Worm (Caenorhabditis elegans) whole organism, L4 larva: ENCODE results near the gene rpl-42.

Experiments used
- T20F7.1 ChIP-seq: fragments of 200-800 bp; sonication (Bioruptor generic); optimal IDR thresholded peaks from 2 replicates; lab custom pipeline; 2018; ENCODE audit warnings: mild to moderate bottlenecking, missing genetic modification characterization, missing compliant biosample characterization
- dmd-6 ChIP-seq: fragments of 200-800 bp; sonication (Bioruptor generic); IDR thresholded peaks from 2 replicates; pipeline ENCODE4 v1.3.6; 2022; ENCODE audit warnings: missing genetic modification reagents, missing genetic modification characterization, missing compliant biosample characterization
- dpl-1 ChIP-seq: fragments of 150-350 bp; optimal IDR thresholded peaks from 2 replicates; lab custom pipeline; 2014; ENCODE audit warnings: missing biosample characterization, missing genetic modification reagents, missing genetic modification characterization
- egl-27 ChIP-seq: sonication (generic microtip); optimal IDR thresholded peaks from 3 replicates; lab custom pipeline; 2017; ENCODE audit warnings: missing biosample characterization, missing genetic modification reagents, missing genetic modification characterization
- lim-7 ChIP-seq: fragments of 200-800 bp; sonication (Bioruptor generic); IDR thresholded peaks from 2 replicates; pipeline ENCODE4 v1.3.6; 2022; ENCODE audit warnings: missing genetic modification characterization, missing compliant biosample characterization
- lir-3 ChIP-seq: sonication (generic microtip); optimal IDR thresholded peaks from 2 replicates; lab custom pipeline; 2016; ENCODE audit warnings: mild to moderate bottlenecking, missing genetic modification characterization, missing compliant biosample characterization
- nhr-11 ChIP-seq: fragments of 150-350 bp; optimal IDR thresholded peaks from 2 replicates; lab custom pipeline; 2014; ENCODE audit warnings: missing biosample characterization, missing genetic modification characterization
- nhr-77 ChIP-seq: fragments of 150-350 bp; optimal IDR thresholded peaks from 2 replicates; lab custom pipeline; 2014; ENCODE audit warnings: missing biosample characterization, missing genetic modification characterization
- pha-4 ChIP-seq, 2 experiments: fragments of 150-350 bp in 1 of 2; fragments of 200-800 bp in 1 of 2; sonication (Bioruptor generic) in 1 of 2; IDR thresholded peaks in 1 of 2; optimal IDR thresholded peaks in 1 of 2; 2 replicates each; pipeline versions ENCODE4 v1.3.6 to Lab custom; 2014 to 2022; ENCODE audit warnings: missing genetic modification characterization in 2 of 2, missing genetic modification reagents in 2 of 2, missing biosample characterization in 1 of 2, missing compliant biosample characterization in 1 of 2
- skn-1 ChIP-seq: fragments of 150-350 bp; optimal IDR thresholded peaks from 2 replicates; lab custom pipeline; 2014; ENCODE audit warnings: missing biosample characterization, missing genetic modification characterization
- snpc-4 ChIP-seq: fragments of 150-350 bp; optimal IDR thresholded peaks from 2 replicates; lab custom pipeline; 2014; ENCODE audit warnings: missing biosample characterization, missing genetic modification characterization
- tag-97 ChIP-seq: fragments of 200-800 bp; sonication (Bioruptor generic); IDR thresholded peaks from 2 replicates; pipeline ENCODE4 v1.3.6; 2022; ENCODE audit warnings: missing genetic modification characterization, missing compliant biosample characterization
- ztf-11 ChIP-seq: fragments of 150-350 bp; optimal IDR thresholded peaks from 2 replicates; lab custom pipeline; 2014; ENCODE audit warnings: missing biosample characterization, missing genetic modification characterization

- no peak for TF ChIP-seq snpc-4 (tag; lab: Kevin White, UChicago)
- TF ChIP-seq egl-27: no peak
- TF ChIP-seq pha-4 (GFP tag; IDR thresholded peaks at IDR 0.05; lab: Robert Waterston, UW): peak; percentile 75
- no peak for TF ChIP-seq pha-4 (tag; optimal IDR thresholded peaks at IDR 0.05; lab: Kevin White, UChicago)
- peak; percentile 58 for TF ChIP-seq nhr-11 (tag; lab: Kevin White, UChicago)
- TF ChIP-seq dmd-6 (GFP tag; lab: Robert Waterston, UW): peak; percentile 63
- TF ChIP-seq ztf-11: no peak
- peak; percentile 77 for TF ChIP-seq T20F7.1 (GFP tag; lab: Kevin White, UChicago)
- TF ChIP-seq lir-3 (tag; lab: Kevin White, UChicago): peak; percentile 13
- no peak for TF ChIP-seq lim-7 (GFP tag; lab: Robert Waterston, UW)
- peak; percentile 58 for TF ChIP-seq dpl-1
- TF ChIP-seq skn-1 (tag; lab: Kevin White, UChicago): no peak
- TF ChIP-seq nhr-77 (tag; lab: Kevin White, UChicago): peak; percentile 80
- no peak for TF ChIP-seq tag-97
These were observed 49.6 kb upstream of the rpl-42 start for ce11 chrII:11042878-11043331.
